Worm (Caenorhabditis elegans) whole organism, late embryonic: ENCODE results near the gene ZK856.4.
A peak's percentile ranks its signal among the peaks of the same experiment; 100 is the strongest.

Experiments
- C08G9.2 ChIP-seq: sonication (generic microtip); optimal IDR thresholded peaks from 2 replicates; lab custom pipeline; 2016; ENCODE audit warnings: mild to moderate bottlenecking, missing genetic modification characterization, moderate library complexity, missing compliant biosample characterization
- F13H6.1 ChIP-seq: sonication (generic microtip); optimal IDR thresholded peaks from 2 replicates; lab custom pipeline; 2016; ENCODE audit warnings: missing genetic modification characterization, missing compliant biosample characterization
- K02D7.2 ChIP-seq: sonication (generic microtip); optimal IDR thresholded peaks from 2 replicates; lab custom pipeline; 2017; ENCODE audit warnings: mild to moderate bottlenecking, missing genetic modification characterization, missing compliant biosample characterization
- T23F11.4 ChIP-seq: fragments of 200-800 bp; sonication (Bioruptor generic); optimal IDR thresholded peaks from 2 replicates; lab custom pipeline; 2018; ENCODE audit warnings: mild to moderate bottlenecking, missing genetic modification characterization, missing compliant biosample characterization
- Y22D7AL.16 ChIP-seq: sonication (generic microtip); optimal IDR thresholded peaks from 2 replicates; lab custom pipeline; 2016; ENCODE audit warnings: missing genetic modification characterization, missing compliant biosample characterization
- ahr-1 ChIP-seq: sonication (generic microtip); optimal IDR thresholded peaks from 2 replicates; lab custom pipeline; 2016; ENCODE audit warnings: missing genetic modification characterization, missing compliant biosample characterization
- ceh-14 ChIP-seq: sonication (generic microtip); optimal IDR thresholded peaks from 2 replicates; lab custom pipeline; 2016; ENCODE audit warnings: missing genotype, missing genetic modification characterization, missing compliant biosample characterization
- ceh-18 ChIP-seq: sonication (generic microtip); optimal IDR thresholded peaks from 2 replicates; lab custom pipeline; 2016; ENCODE audit warnings: missing genetic modification characterization, missing compliant biosample characterization
- ceh-2 ChIP-seq: sonication (generic microtip); optimal IDR thresholded peaks from 2 replicates; lab custom pipeline; 2016; ENCODE audit warnings: missing genotype, missing genetic modification characterization, missing compliant biosample characterization
- ceh-22 ChIP-seq: sonication (generic microtip); optimal IDR thresholded peaks from 2 replicates; lab custom pipeline; 2017; ENCODE audit warnings: missing biosample characterization, missing genetic modification characterization
- ceh-24 ChIP-seq: sonication (generic microtip); optimal IDR thresholded peaks from 2 replicates; lab custom pipeline; 2016; ENCODE audit warnings: mild to moderate bottlenecking, missing genetic modification characterization, missing compliant biosample characterization
- ceh-30 ChIP-seq: fragments of 150-350 bp; optimal IDR thresholded peaks from 2 replicates; lab custom pipeline; 2014; ENCODE audit warnings: missing biosample characterization, missing genetic modification characterization
- ceh-31 ChIP-seq: sonication (generic microtip); optimal IDR thresholded peaks from 2 replicates; lab custom pipeline; 2016; ENCODE audit warnings: missing genetic modification characterization, missing compliant biosample characterization
- ceh-34 ChIP-seq: sonication (generic microtip); optimal IDR thresholded peaks from 2 replicates; lab custom pipeline; 2016; ENCODE audit warnings: mild to moderate bottlenecking, missing genetic modification characterization, missing compliant biosample characterization
- ceh-48 ChIP-seq: sonication (generic microtip); optimal IDR thresholded peaks from 2 replicates; lab custom pipeline; 2016; ENCODE audit warnings: missing genetic modification characterization, inconsistent platforms, missing compliant biosample characterization
- ceh-9 ChIP-seq: sonication (generic microtip); optimal IDR thresholded peaks from 2 replicates; lab custom pipeline; 2016; ENCODE audit warnings: mild to moderate bottlenecking, missing genetic modification characterization, inconsistent platforms, missing compliant biosample characterization
- dve-1 ChIP-seq: sonication (generic microtip); optimal IDR thresholded peaks from 2 replicates; lab custom pipeline; 2017; ENCODE audit warnings: antibody characterized with exemption, mild to moderate bottlenecking, missing genetic modification characterization, missing compliant biosample characterization
- elt-2 ChIP-seq: sonication (generic microtip); optimal IDR thresholded peaks from 2 replicates; lab custom pipeline; 2016; ENCODE audit warnings: missing genetic modification reagents, missing genetic modification characterization, missing compliant biosample characterization
- elt-4 ChIP-seq: sonication (generic microtip); optimal IDR thresholded peaks from 2 replicates; lab custom pipeline; 2016; ENCODE audit warnings: missing genetic modification characterization, missing compliant biosample characterization
- eyg-1 ChIP-seq: sonication (generic microtip); optimal IDR thresholded peaks from 2 replicates; lab custom pipeline; 2016; ENCODE audit warnings: missing genotype, missing genetic modification characterization, missing compliant biosample characterization
- fax-1 ChIP-seq: sonication (generic microtip); optimal IDR thresholded peaks from 2 replicates; lab custom pipeline; 2016; ENCODE audit warnings: missing genotype, missing genetic modification characterization, missing compliant biosample characterization
- gmeb-2 ChIP-seq: sonication (generic microtip); optimal IDR thresholded peaks from 2 replicates; lab custom pipeline; 2016; ENCODE audit warnings: missing genetic modification characterization, inconsistent platforms, missing compliant biosample characterization
- hlh-30 ChIP-seq: sonication (generic microtip); optimal IDR thresholded peaks from 2 replicates; lab custom pipeline; 2017; ENCODE audit warnings: antibody characterized with exemption, missing genetic modification characterization, missing compliant biosample characterization; ENCODE audit not compliant: insufficient read depth
- hlh-6 ChIP-seq: sonication (generic microtip); optimal IDR thresholded peaks from 2 replicates; lab custom pipeline; 2016; ENCODE audit warnings: missing genotype, missing genetic modification characterization, missing compliant biosample characterization
- lin-11 ChIP-seq: fragments of 200-800 bp; sonication (Bioruptor generic); optimal IDR thresholded peaks from 2 replicates; lab custom pipeline; 2018; ENCODE audit warnings: mild to moderate bottlenecking, missing genetic modification characterization, missing compliant biosample characterization
- madf-2 ChIP-seq: sonication (generic microtip); optimal IDR thresholded peaks from 2 replicates; lab custom pipeline; 2017; ENCODE audit warnings: missing genetic modification characterization, missing compliant biosample characterization
- mec-3 ChIP-seq: sonication (generic microtip); optimal IDR thresholded peaks from 2 replicates; lab custom pipeline; 2016; ENCODE audit warnings: borderline replicate concordance, missing genetic modification characterization, missing compliant biosample characterization
- nhr-11 ChIP-seq: fragments of 150-350 bp; optimal IDR thresholded peaks from 2 replicates; lab custom pipeline; 2014; ENCODE audit warnings: missing biosample characterization, missing genetic modification characterization
- npax-4 ChIP-seq: sonication (generic microtip); optimal IDR thresholded peaks from 2 replicates; lab custom pipeline; 2016; ENCODE audit warnings: missing genetic modification characterization, missing compliant biosample characterization
- pat-9 ChIP-seq: fragments of 200-800 bp; sonication (Bioruptor generic); optimal IDR thresholded peaks from 2 replicates; lab custom pipeline; 2018; ENCODE audit warnings: mild to moderate bottlenecking, missing genetic modification characterization, moderate library complexity, missing compliant biosample characterization
- pha-2 ChIP-seq: sonication (generic microtip); optimal IDR thresholded peaks from 2 replicates; lab custom pipeline; 2017; ENCODE audit warnings: mild to moderate bottlenecking, missing genetic modification characterization, missing compliant biosample characterization
- pha-4 ChIP-seq: fragments of 150-350 bp; optimal IDR thresholded peaks from 2 replicates; lab custom pipeline; 2018; ENCODE audit warnings: missing biosample characterization, missing genetic modification reagents, missing genetic modification characterization
- pqm-1 ChIP-seq: sonication (generic microtip); optimal IDR thresholded peaks from 2 replicates; lab custom pipeline; 2016; ENCODE audit warnings: missing genetic modification characterization, missing compliant biosample characterization
- pros-1 ChIP-seq: fragments of 150-350 bp; optimal IDR thresholded peaks from 2 replicates; lab custom pipeline; 2014; ENCODE audit warnings: missing biosample characterization, missing genetic modification reagents, missing genetic modification characterization
- ref-2 ChIP-seq: sonication (generic microtip); optimal IDR thresholded peaks from 2 replicates; lab custom pipeline; 2016; ENCODE audit warnings: missing genetic modification characterization, missing compliant biosample characterization
- rnt-1 ChIP-seq: sonication (generic microtip); optimal IDR thresholded peaks from 2 replicates; lab custom pipeline; 2016; ENCODE audit warnings: missing genetic modification characterization, missing compliant biosample characterization
- sdc-2 ChIP-seq: sonication (generic microtip); optimal IDR thresholded peaks from 2 replicates; lab custom pipeline; 2016; ENCODE audit warnings: missing genotype, missing genetic modification characterization, missing compliant biosample characterization
- sox-2 ChIP-seq: fragments of 200-800 bp; sonication (Bioruptor generic); IDR thresholded peaks from 2 replicates; pipeline ENCODE4 v1.3.6; 2022; ENCODE audit warnings: missing genetic modification reagents, missing genetic modification characterization, missing compliant biosample characterization
- syd-9 ChIP-seq: sonication (generic microtip); optimal IDR thresholded peaks from 2 replicates; lab custom pipeline; 2016; ENCODE audit warnings: mild to moderate bottlenecking, missing genetic modification characterization, moderate library complexity, missing compliant biosample characterization
- tbx-2 ChIP-seq: sonication (generic microtip); optimal IDR thresholded peaks from 2 replicates; lab custom pipeline; 2016; ENCODE audit warnings: missing genetic modification characterization, missing compliant biosample characterization
- unc-3 ChIP-seq, 2 experiments: fragments of 200-800 bp in 1 of 2; sonication (Bioruptor generic) in 1 of 2; sonication (generic microtip) in 1 of 2; conservative IDR thresholded peaks in 1 of 2; optimal IDR thresholded peaks in 1 of 2; 2 replicates each; pipeline versions ENCODE4 v1.3.6 to Lab custom; 2016 to 2022; ENCODE audit warnings: missing compliant biosample characterization in 2 of 2, missing genetic modification characterization in 2 of 2, missing genetic modification reagents in 1 of 2
- unc-55 ChIP-seq: sonication (generic microtip); optimal IDR thresholded peaks from 2 replicates; lab custom pipeline; 2017; ENCODE audit warnings: missing biosample characterization, missing genetic modification reagents, missing genetic modification characterization
- unc-86 ChIP-seq: sonication (generic microtip); optimal IDR thresholded peaks from 2 replicates; lab custom pipeline; 2016; ENCODE audit warnings: missing genetic modification characterization, missing compliant biosample characterization
- zip-5 ChIP-seq: sonication (generic microtip); optimal IDR thresholded peaks from 2 replicates; lab custom pipeline; 2016; ENCODE audit warnings: missing genetic modification characterization, missing compliant biosample characterization
- ztf-16 ChIP-seq: sonication (generic microtip); optimal IDR thresholded peaks from 2 replicates; lab custom pipeline; 2017; ENCODE audit warnings: missing genetic modification characterization, missing compliant biosample characterization

ZK856.4 gene

DNA sequence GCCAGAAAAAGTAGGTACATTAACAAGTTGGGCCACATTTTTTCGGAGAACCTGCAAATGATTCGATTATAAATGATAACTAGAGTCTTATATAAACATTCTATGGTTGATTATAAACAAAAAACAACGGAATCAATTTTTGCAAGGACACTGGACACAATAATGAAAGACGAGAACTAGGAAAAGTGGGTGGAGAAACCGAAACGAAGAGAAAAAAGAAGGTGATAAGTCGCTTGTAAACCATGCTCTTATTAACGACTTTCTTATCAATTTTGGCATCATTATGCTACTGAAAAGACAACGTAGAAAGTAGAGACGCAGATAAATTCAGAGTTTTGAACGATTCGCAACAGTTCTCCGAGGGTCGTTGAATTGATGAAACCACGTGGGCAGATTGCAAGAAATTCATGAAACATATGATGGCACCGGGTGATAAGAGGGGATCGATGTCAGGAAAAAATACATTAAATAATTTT, 7.0 kb downstream of the ZK856.4 start, which contains the start of gene ZK856.5:
Gene ZK856.5 (minus strand): TSS at position 51 of the 476 bp plus-strand sequence.
- TF ChIP-seq lin-11 (tag; lab: Kevin White, UChicago) = no peak
- no peak for TF ChIP-seq zip-5
- no peak for TF ChIP-seq pqm-1
- TF ChIP-seq nhr-11 (tag; lab: Kevin White, UChicago) = no peak
- TF ChIP-seq elt-2 (tag; lab: Kevin White, UChicago) = peak; percentile 44
- no peak for TF ChIP-seq ceh-31 (tag; lab: Kevin White, UChicago)
- TF ChIP-seq hlh-30 (tag; lab: Kevin White, UChicago) = no peak
- TF ChIP-seq, all 69 proteins: peak for 1

ce11 chrV:10191242-10191641, 8.2 kb downstream of the ZK856.4 start:
- no peak for TF ChIP-seq syd-9
- TF ChIP-seq zip-5 = no peak
- TF ChIP-seq npax-4 (tag; lab: Kevin White, UChicago) = no peak
- TF ChIP-seq elt-2 (tag; lab: Kevin White, UChicago) = no peak
- no peak for TF ChIP-seq hlh-6 (tag; lab: Kevin White, UChicago)
- TF ChIP-seq hlh-30 (tag; lab: Kevin White, UChicago) = no peak
- TF ChIP-seq unc-3 (GFP tag; conservative IDR thresholded peaks at IDR 0.05; lab: Robert Waterston, UW) = no peak
- no peak for TF ChIP-seq unc-3 (tag; optimal IDR thresholded peaks at IDR 0.05; lab: Kevin White, UChicago)
- no peak for TF ChIP-seq pha-2
- TF ChIP-seq F13H6.1 (tag; lab: Kevin White, UChicago) = no peak
- no peak for TF ChIP-seq pha-4 (tag; lab: Kevin White, UChicago)
- TF ChIP-seq ceh-9 (tag; lab: Kevin White, UChicago) = no peak
- TF ChIP-seq gmeb-2 (tag; lab: Kevin White, UChicago) = no peak
- TF ChIP-seq tbx-2 = no peak
- TF ChIP-seq sox-2 (GFP tag; lab: Robert Waterston, UW) = no peak
- no peak for TF ChIP-seq K02D7.2 (tag; lab: Kevin White, UChicago)
- no peak for TF ChIP-seq ceh-48 (tag; lab: Kevin White, UChicago)
- TF ChIP-seq ceh-34 (tag; lab: Kevin White, UChicago) = no peak
- TF ChIP-seq dve-1 (tag; lab: Kevin White, UChicago) = no peak
- TF ChIP-seq ztf-16 = no peak
- no peak for TF ChIP-seq rnt-1 (tag; lab: Kevin White, UChicago)
- TF ChIP-seq, all 69 proteins: peak for 0

- TF ChIP-seq elt-4 = no peak
- TF ChIP-seq Y22D7AL.16 (tag; lab: Kevin White, UChicago) = no peak
- TF ChIP-seq T23F11.4 = no peak
- no peak for TF ChIP-seq unc-55 (GFP tag; lab: Kevin White, UChicago)
- no peak for TF ChIP-seq fax-1 (tag; lab: Kevin White, UChicago)
- TF ChIP-seq ref-2 (tag; lab: Kevin White, UChicago) = no peak
- TF ChIP-seq sdc-2 (tag; lab: Kevin White, UChicago) = no peak
- TF ChIP-seq ceh-24 (tag; lab: Kevin White, UChicago) = no peak
- no peak for TF ChIP-seq unc-86 (tag; lab: Kevin White, UChicago)
- TF ChIP-seq ceh-30 = no peak
- no peak for TF ChIP-seq pros-1 (tag; lab: Kevin White, UChicago)
- TF ChIP-seq madf-2 (tag; lab: Kevin White, UChicago) = no peak
- no peak for TF ChIP-seq F13H6.1 (tag; lab: Kevin White, UChicago)
Observed at ce11 chrV:10198386-10198785, 15.3 kb downstream of the ZK856.4 start, which contains the start of gene ZK856.6. ZK856.6 (plus strand) TSS chrV:10198686.

- TF ChIP-seq eyg-1 (tag; lab: Kevin White, UChicago) (no peak), ceh-18 (no peak), ceh-22 (tag; lab: Kevin White, UChicago) (no peak), ceh-14 (tag; lab: Kevin White, UChicago) (no peak), ahr-1 (no peak), F13H6.1 (tag; lab: Kevin White, UChicago) (no peak), mec-3 (tag; lab: Kevin White, UChicago) (no peak), ceh-48 (tag; lab: Kevin White, UChicago) (no peak), nhr-11 (tag; lab: Kevin White, UChicago) (no peak), pat-9 (tag; lab: Kevin White, UChicago) (no peak), C08G9.2 (no peak), hlh-6 (tag; lab: Kevin White, UChicago) (no peak), pha-2 (no peak), ceh-2 (tag; lab: Kevin White, UChicago) (no peak), elt-2 (tag; lab: Kevin White, UChicago) (no peak), T23F11.4 (no peak), Y22D7AL.16 (tag; lab: Kevin White, UChicago) (no peak)
Observed at ce11 chrV:10201913-10202312, 18.8 kb downstream of the ZK856.4 start, which contains the start of gene ZK856.7. ZK856.7 (plus strand) TSS chrV:10202098.
